Worm (Caenorhabditis elegans) whole organism, L1 larva: ENCODE data around the gene fkh-6.

Experiments used
- C16A3.4 ChIP-seq: fragments of 150-350 bp; optimal IDR thresholded peaks from 2 replicates; lab custom pipeline; 2014; ENCODE audit warnings: missing biosample characterization, missing genetic modification characterization
- F16B12.6 ChIP-seq: fragments of 150-350 bp; optimal IDR thresholded peaks from 2 replicates; lab custom pipeline; 2014; ENCODE audit warnings: missing biosample characterization, missing genetic modification characterization
- Y116A8C.19 ChIP-seq: sonication (generic microtip); optimal IDR thresholded peaks from 2 replicates; lab custom pipeline; 2016; ENCODE audit warnings: missing compliant biosample characterization, missing genetic modification characterization, borderline replicate concordance
- aha-1 ChIP-seq: fragments of 150-350 bp; optimal IDR thresholded peaks from 2 replicates; lab custom pipeline; 2014; ENCODE audit warnings: missing biosample characterization, missing genetic modification characterization
- aly-2 ChIP-seq: fragments of 150-350 bp; optimal IDR thresholded peaks from 2 replicates; lab custom pipeline; 2014; ENCODE audit warnings: missing biosample characterization, missing genetic modification characterization
- ama-1 ChIP-seq: fragments of 150-350 bp; optimal IDR thresholded peaks from 2 replicates; lab custom pipeline; 2014
- blmp-1 ChIP-seq: fragments of 150-350 bp; optimal IDR thresholded peaks from 2 replicates; lab custom pipeline; 2014; ENCODE audit warnings: missing biosample characterization, missing genetic modification characterization
- ceh-8 ChIP-seq: fragments of 200-800 bp; sonication (Bioruptor generic); optimal IDR thresholded peaks from 2 replicates; lab custom pipeline; 2018; ENCODE audit warnings: mild to moderate bottlenecking, missing genetic modification characterization, moderate library complexity, missing compliant biosample characterization
- ceh-82 ChIP-seq, 3 experiments: fragments of 150-350 bp in 1 of 3; sonication (generic microtip) in 2 of 3; optimal IDR thresholded peaks; 2 replicates each; lab custom pipeline; 2014 to 2017; ENCODE audit warnings: missing biosample characterization in 3 of 3, missing genetic modification characterization in 3 of 3
- ceh-88 ChIP-seq: fragments of 200-800 bp; sonication (Bioruptor generic); IDR thresholded peaks from 2 replicates; pipeline ENCODE4 v1.3.6; 2022; ENCODE audit warnings: missing genetic modification characterization, missing compliant biosample characterization
- ces-1 ChIP-seq: fragments of 150-350 bp; optimal IDR thresholded peaks from 2 replicates; lab custom pipeline; 2014; ENCODE audit warnings: missing biosample characterization, missing genetic modification reagents, missing genetic modification characterization
- dpl-1 ChIP-seq, 3 experiments: fragments of 150-350 bp in 2 of 3; sonication (generic microtip) in 1 of 3; optimal IDR thresholded peaks; 2 replicates each; lab custom pipeline; 2014 to 2017; ENCODE audit warnings: missing biosample characterization in 3 of 3, missing genetic modification characterization in 3 of 3, missing genetic modification reagents in 3 of 3
- dsc-1 ChIP-seq: sonication (generic microtip); optimal IDR thresholded peaks from 2 replicates; lab custom pipeline; 2016; ENCODE audit warnings: mild to moderate bottlenecking, missing genetic modification characterization, missing compliant biosample characterization
- efl-1 ChIP-seq, 4 experiments: fragments of 150-350 bp; optimal IDR thresholded peaks in 3 of 4; peaks in 1 of 4; 1 replicate in 1 of 4; 2 replicates in 3 of 4; lab custom pipeline; 2014; ENCODE audit warnings: missing biosample characterization in 2 of 4, missing genetic modification characterization in 2 of 4, missing genetic modification reagents in 2 of 4
- elt-3 ChIP-seq, 6 experiments: fragments of 150-350 bp in 1 of 6; sonication (generic microtip); optimal IDR thresholded peaks; 2 replicates each; lab custom pipeline; 2017 to 2018; ENCODE audit warnings: missing biosample characterization in 6 of 6, missing genetic modification characterization in 6 of 6, inconsistent platforms in 1 of 6
- ets-5 ChIP-seq: fragments of 200-800 bp; sonication (Bioruptor generic); IDR thresholded peaks from 2 replicates; pipeline ENCODE4 v1.3.6; 2022; ENCODE audit warnings: missing genetic modification characterization, missing compliant biosample characterization
- fkh-4 ChIP-seq: sonication (generic microtip); optimal IDR thresholded peaks from 2 replicates; lab custom pipeline; 2016; ENCODE audit warnings: missing compliant biosample characterization, missing genetic modification characterization, borderline replicate concordance
- fkh-8 ChIP-seq: sonication (generic microtip); optimal IDR thresholded peaks from 2 replicates; lab custom pipeline; 2016; ENCODE audit warnings: mild to moderate bottlenecking, missing genetic modification characterization, missing compliant biosample characterization
- hlh-17 ChIP-seq: fragments of 200-800 bp; sonication (Bioruptor generic); optimal IDR thresholded peaks from 2 replicates; lab custom pipeline; 2018; ENCODE audit warnings: missing genetic modification characterization, mild to moderate bottlenecking, missing compliant biosample characterization, moderate library complexity, borderline replicate concordance
- irx-1 ChIP-seq: sonication (generic microtip); optimal IDR thresholded peaks from 2 replicates; lab custom pipeline; 2016; ENCODE audit warnings: missing genetic modification characterization, missing compliant biosample characterization
- lin-14 ChIP-seq: fragments of 200-800 bp; sonication (Bioruptor generic); optimal IDR thresholded peaks from 2 replicates; lab custom pipeline; 2018; ENCODE audit warnings: mild to moderate bottlenecking, missing genetic modification characterization, moderate library complexity, missing compliant biosample characterization
- lin-35 ChIP-seq, 2 experiments: fragments of 150-350 bp; optimal IDR thresholded peaks; 2 replicates each; lab custom pipeline; 2014; ENCODE audit warnings: missing biosample characterization in 2 of 2, missing genetic modification characterization in 2 of 2, missing genetic modification reagents in 2 of 2
- lin-39 ChIP-seq: fragments of 150-350 bp; optimal IDR thresholded peaks from 2 replicates; lab custom pipeline; 2014; ENCODE audit warnings: missing biosample characterization, missing genetic modification reagents, missing genetic modification characterization
- lsy-2 ChIP-seq, 2 experiments: fragments of 150-350 bp; optimal IDR thresholded peaks; 2 replicates each; lab custom pipeline; 2014; ENCODE audit warnings: missing biosample characterization in 2 of 2, missing genetic modification characterization in 2 of 2
- mab-9 ChIP-seq: fragments of 200-800 bp; sonication (Bioruptor generic); IDR thresholded peaks from 2 replicates; pipeline ENCODE4 v1.3.6; 2022; ENCODE audit warnings: missing genetic modification reagents, missing genetic modification characterization, missing compliant biosample characterization
- mdl-1 ChIP-seq, 2 experiments: fragments of 150-350 bp; optimal IDR thresholded peaks; 2 replicates each; lab custom pipeline; 2014 to 2017; ENCODE audit warnings: missing biosample characterization in 2 of 2, missing genetic modification characterization in 2 of 2, inconsistent platforms in 1 of 2
- mef-2 ChIP-seq: fragments of 150-350 bp; optimal IDR thresholded peaks from 2 replicates; lab custom pipeline; 2014; ENCODE audit warnings: missing biosample characterization, missing genetic modification characterization
- mep-1 ChIP-seq: fragments of 150-350 bp; optimal IDR thresholded peaks from 2 replicates; lab custom pipeline; 2014; ENCODE audit warnings: missing biosample characterization, missing genetic modification characterization
- nhr-11 ChIP-seq: fragments of 150-350 bp; optimal IDR thresholded peaks from 2 replicates; lab custom pipeline; 2014; ENCODE audit warnings: missing biosample characterization, missing genetic modification characterization
- nhr-19 ChIP-seq: fragments of 200-800 bp; sonication (Bioruptor generic); conservative IDR thresholded peaks from 2 replicates; pipeline ENCODE4 v1.3.6; 2022; ENCODE audit warnings: missing genetic modification characterization, missing compliant biosample characterization
- nhr-20 ChIP-seq: sonication (generic microtip); optimal IDR thresholded peaks from 2 replicates; lab custom pipeline; 2016; ENCODE audit warnings: mild to moderate bottlenecking, missing genetic modification characterization, missing compliant biosample characterization
- nhr-47 ChIP-seq: sonication (generic microtip); optimal IDR thresholded peaks from 2 replicates; lab custom pipeline; 2016; ENCODE audit warnings: mild to moderate bottlenecking, missing genetic modification characterization, moderate library complexity, missing compliant biosample characterization
- nhr-71 ChIP-seq: sonication (generic microtip); optimal IDR thresholded peaks from 2 replicates; lab custom pipeline; 2016; ENCODE audit warnings: mild to moderate bottlenecking, missing genetic modification characterization, moderate library complexity, missing compliant biosample characterization
- nhr-85 ChIP-seq: sonication (generic microtip); peaks from one replicate; lab custom pipeline; 2016; ENCODE audit warnings: missing genetic modification characterization, inconsistent platforms, missing compliant biosample characterization
- nhr-90 ChIP-seq: sonication (generic microtip); optimal IDR thresholded peaks from 2 replicates; lab custom pipeline; 2016; ENCODE audit warnings: mild to moderate bottlenecking, missing genetic modification characterization, missing compliant biosample characterization; ENCODE audit not compliant: poor library complexity
- pag-3 ChIP-seq: sonication (generic microtip); optimal IDR thresholded peaks from 2 replicates; lab custom pipeline; 2017; ENCODE audit warnings: missing genetic modification characterization, mild to moderate bottlenecking, missing compliant biosample characterization, antibody characterized with exemption, borderline replicate concordance; ENCODE audit not compliant: insufficient read depth
- pax-3 ChIP-seq: fragments of 200-800 bp; sonication (Bioruptor generic); optimal IDR thresholded peaks from 2 replicates; lab custom pipeline; 2018; ENCODE audit warnings: mild to moderate bottlenecking, missing genetic modification characterization, moderate library complexity, missing compliant biosample characterization
- pqm-1 ChIP-seq: sonication (generic microtip); optimal IDR thresholded peaks from 3 replicates; lab custom pipeline; 2017; ENCODE audit warnings: missing biosample characterization, missing genetic modification characterization
- snu-23 ChIP-seq: sonication (generic microtip); optimal IDR thresholded peaks from 2 replicates; lab custom pipeline; 2016; ENCODE audit warnings: missing genetic modification characterization, missing compliant biosample characterization
- sup-37 ChIP-seq: fragments of 200-800 bp; sonication (Bioruptor generic); optimal IDR thresholded peaks from 2 replicates; lab custom pipeline; 2018; ENCODE audit warnings: mild to moderate bottlenecking, missing genetic modification characterization, missing compliant biosample characterization
- swsn-7 ChIP-seq: sonication (generic microtip); optimal IDR thresholded peaks from 2 replicates; lab custom pipeline; 2016; ENCODE audit warnings: missing genetic modification characterization, missing compliant biosample characterization
- tbx-2 ChIP-seq: sonication (generic microtip); optimal IDR thresholded peaks from 2 replicates; lab custom pipeline; 2016; ENCODE audit warnings: missing genetic modification characterization, missing compliant biosample characterization
- unc-130 ChIP-seq: fragments of 150-350 bp; optimal IDR thresholded peaks from 2 replicates; lab custom pipeline; 2017; ENCODE audit warnings: missing biosample characterization, missing genetic modification characterization, inconsistent platforms
- unc-30 ChIP-seq: sonication (generic microtip); optimal IDR thresholded peaks from 2 replicates; lab custom pipeline; 2017; ENCODE audit warnings: missing biosample characterization, missing genetic modification characterization
- unc-62 ChIP-seq: fragments of 150-350 bp; optimal IDR thresholded peaks from 2 replicates; lab custom pipeline; 2014; ENCODE audit warnings: missing biosample characterization, missing genetic modification reagents, missing genetic modification characterization
- ztf-4 ChIP-seq: fragments of 150-350 bp; optimal IDR thresholded peaks from 2 replicates; lab custom pipeline; 2014; ENCODE audit warnings: missing biosample characterization, missing genetic modification characterization

fkh-6 gene

ce11 chrII:4383306-4383705, at the start of gene fkh-6:
TSS of gene fkh-6 (minus strand) at chrII:4383406.
- TF ChIP-seq fkh-4 (tag; lab: Kevin White, UChicago): no peak
- TF ChIP-seq unc-62: no peak

- TF ChIP-seq ama-1 (lab: Kevin White, UChicago): no peak
- TF ChIP-seq unc-130: no peak
- TF ChIP-seq sup-37 (GFP tag; lab: Kevin White, UChicago): no peak
- TF ChIP-seq nhr-71 (tag; lab: Kevin White, UChicago): no peak
- no peak for TF ChIP-seq nhr-11
- no peak for TF ChIP-seq tbx-2 (tag; lab: Kevin White, UChicago)
- no peak for TF ChIP-seq F16B12.6
- TF ChIP-seq ces-1 (GFP tag; lab: Kevin White, UChicago): no peak
- no peak for TF ChIP-seq blmp-1
- no peak for TF ChIP-seq nhr-90 (tag; lab: Kevin White, UChicago)
- no peak for TF ChIP-seq unc-30 (tag; lab: Kevin White, UChicago)
- no peak for TF ChIP-seq nhr-19
- TF ChIP-seq nhr-20: no peak
- no peak for TF ChIP-seq ets-5 (GFP tag; lab: Robert Waterston, UW)
- no peak for TF ChIP-seq nhr-47
- TF ChIP-seq lin-39 (tag; lab: Kevin White, UChicago): no peak
- TF ChIP-seq, all 84 proteins: peak for 0
These were observed 44.9 kb upstream of the fkh-6 start for ce11 chrII:4428121-4428520.

- TF ChIP-seq Y116A8C.19 (tag; lab: Kevin White, UChicago) (no peak), F16B12.6 (peak; percentile 84), lin-14 (no peak), swsn-7 (tag; lab: Kevin White, UChicago) (peak; percentile 8), C16A3.4 (tag; lab: Kevin White, UChicago) (peak; percentile 6), nhr-19 (no peak), mab-9 (GFP tag; lab: Robert Waterston, UW) (no peak), lin-35 (GFP tag; optimal IDR thresholded peaks at IDR 0.05; lab: Kevin White, UChicago) (peak in 1 of 2 experiments; percentile 37), efl-1 (optimal IDR thresholded peaks at IDR 0.05; lab: Kevin White, UChicago) (peak; percentile 3 to 40), efl-1 (GFP tag; optimal IDR thresholded peaks at IDR 0.05 in 1 of 2; lab: Kevin White, UChicago) (peak; percentile 44 to 68), ceh-88 (GFP tag; lab: Robert Waterston, UW) (no peak), mef-2 (no peak), dsc-1 (tag; lab: Kevin White, UChicago) (no peak), ceh-82 (tag; optimal IDR thresholded peaks at IDR 0.05; lab: Kevin White, UChicago) (peak in 2 of 3 experiments; percentile 7 to 17), ztf-4 (no peak), ces-1 (GFP tag; lab: Kevin White, UChicago) (no peak), nhr-85 (tag; lab: Kevin White, UChicago) (no peak), nhr-47 (peak; percentile 17), unc-62 (no peak), lsy-2 (tag; optimal IDR thresholded peaks at IDR 0.05; lab: Kevin White, UChicago) (peak; percentile 38 to 46), elt-3 (tag; optimal IDR thresholded peaks at IDR 0.05; lab: Kevin White, UChicago) (peak in 1 of 6 experiments; percentile 39), fkh-8 (no peak), ama-1 (lab: Kevin White, UChicago) (no peak), snu-23 (peak; percentile 25), aly-2 (tag; lab: Kevin White, UChicago) (no peak), dpl-1 (GFP tag; optimal IDR thresholded peaks at IDR 0.05; lab: Kevin White, UChicago) (peak; percentile 26 to 35 (median 29))
- TF ChIP-seq, all 84 proteins: peak for 11
These were observed 41.6 kb upstream of the fkh-6 start, which contains the start of the genes dcaf-13 and toe-1 for ce11 chrII:4424807-4425206. TSS of gene dcaf-13 (minus strand) at chrII:4424902. TSS of gene toe-1 (plus strand) at chrII:4425167.

- no peak for TF ChIP-seq mdl-1 (tag; optimal IDR thresholded peaks at IDR 0.05; lab: Kevin White, UChicago)
- peak; percentile 33 for TF ChIP-seq snu-23
- TF ChIP-seq pag-3 (tag; lab: Kevin White, UChicago): no peak
- no peak for TF ChIP-seq aha-1 (tag; lab: Kevin White, UChicago)
- TF ChIP-seq mep-1 (tag; lab: Kevin White, UChicago): peak; percentile 31
- peak; percentile 18 for TF ChIP-seq nhr-47
- TF ChIP-seq ces-1 (GFP tag; lab: Kevin White, UChicago): no peak
- peak; percentile 33 for TF ChIP-seq dsc-1 (tag; lab: Kevin White, UChicago)
- peak; percentile 49 for TF ChIP-seq nhr-20
- no peak for TF ChIP-seq ceh-8 (GFP tag; lab: Kevin White, UChicago)
- TF ChIP-seq pax-3 (tag; lab: Kevin White, UChicago): no peak
- TF ChIP-seq blmp-1: peak; percentile 29
- no peak for TF ChIP-seq nhr-11
- no peak for TF ChIP-seq pqm-1 (tag; lab: Kevin White, UChicago)
- no peak for TF ChIP-seq irx-1 (tag; lab: Kevin White, UChicago)
- no peak for TF ChIP-seq unc-62
- no peak for TF ChIP-seq C16A3.4 (tag; lab: Kevin White, UChicago)
- peak in 1 of 6 experiments; percentile 44 for TF ChIP-seq elt-3 (tag; optimal IDR thresholded peaks at IDR 0.05; lab: Kevin White, UChicago)
- TF ChIP-seq sup-37 (GFP tag; lab: Kevin White, UChicago): no peak
- TF ChIP-seq ceh-88 (GFP tag; lab: Robert Waterston, UW): no peak
- no peak for TF ChIP-seq hlh-17
These were observed 36.8 kb upstream of the fkh-6 start, which contains the start of gene bpnt-1 for ce11 chrII:4419956-4420355. TSS of gene bpnt-1 (plus strand) at chrII:4420256.
